Worm (Caenorhabditis elegans) whole organism, midembryonic: Measurements from ENCODE around the gene ugt-45.

Experiments used
- cog-1 ChIP-seq: sonication (generic microtip); optimal IDR thresholded peaks from 2 replicates; lab custom pipeline; 2016; ENCODE audit warnings: missing genetic modification characterization, missing compliant biosample characterization
- flt-1 ChIP-seq: fragments of 200-800 bp; sonication (Bioruptor generic); IDR thresholded peaks from 2 replicates; pipeline ENCODE4 v1.3.6; 2022; ENCODE audit warnings: missing genetic modification characterization, missing compliant biosample characterization
- klf-2 ChIP-seq: fragments of 200-800 bp; sonication (Bioruptor generic); conservative IDR thresholded peaks from 2 replicates; pipeline ENCODE4 v1.3.6; 2022; ENCODE audit warnings: missing genetic modification reagents, missing genetic modification characterization, missing compliant biosample characterization
- med-1 ChIP-seq: sonication (generic microtip); optimal IDR thresholded peaks from 2 replicates; lab custom pipeline; 2017; ENCODE audit warnings: missing genetic modification characterization, mild to moderate bottlenecking, missing compliant biosample characterization, antibody characterized with exemption, missing genetic modification reagents; ENCODE audit not compliant: insufficient read depth
- tab-1 ChIP-seq: fragments of 200-800 bp; sonication (Bioruptor generic); IDR thresholded peaks from 2 replicates; pipeline ENCODE4 v1.3.6; 2022; ENCODE audit warnings: missing genetic modification characterization, missing compliant biosample characterization
- ztf-29 ChIP-seq: fragments of 200-800 bp; sonication (Bioruptor generic); IDR thresholded peaks from 2 replicates; pipeline ENCODE4 v1.3.6; 2022; ENCODE audit warnings: missing genetic modification reagents, missing genetic modification characterization, missing compliant biosample characterization

ce11 chrIV:3719057-3719456 is 31.8 kb downstream of the ugt-45 start, which contains the start of gene Y37E11AM.3:
- TF ChIP-seq flt-1 (GFP tag; lab: Robert Waterston, UW) (no peak), med-1 (no peak), cog-1 (tag; lab: Kevin White, UChicago) (no peak), ztf-29 (GFP tag; lab: Robert Waterston, UW) (no peak), klf-2 (GFP tag; lab: Robert Waterston, UW) (no peak), tab-1 (GFP tag; lab: Robert Waterston, UW) (no peak)
